Fruit fly (Drosophila melanogaster): ENCODE measurements around the gene Uch.
A peak's percentile ranks its signal among the peaks of the same experiment; 100 is the strongest.

The Uch gene

DNA sequence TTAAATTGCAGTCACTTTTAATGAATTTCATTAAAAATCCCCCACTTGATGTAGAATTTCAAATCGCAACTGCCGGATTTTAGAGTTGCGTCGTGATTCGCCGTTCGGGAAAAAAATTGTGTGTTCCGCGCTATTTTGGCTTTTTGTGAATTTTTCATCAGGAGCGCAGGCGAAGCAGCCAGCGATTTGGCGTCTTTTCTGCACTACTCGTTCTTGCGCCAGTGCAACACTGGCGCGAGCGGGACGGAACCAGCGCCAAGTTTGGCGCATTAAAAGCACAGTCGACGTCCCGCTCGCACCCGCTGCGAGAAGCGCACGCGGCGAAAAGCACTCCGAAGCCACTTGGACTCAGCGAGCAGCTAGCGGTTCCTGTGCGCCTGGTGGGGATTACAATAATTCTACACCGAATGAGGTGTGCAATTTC is 20.6 kb downstream of the Uch start (continued):
- TF ChIP-seq CG5180 (GFP tag; optimal IDR thresholded peaks at IDR 0.05) (peak; percentile 56), CG12659 (GFP tag; optimal IDR thresholded peaks at IDR 0.05) (peak; percentile 86), CG2116 (GFP tag; optimal IDR thresholded peaks at IDR 0.05) (peak; percentile 99), BEAF-32 (GFP tag; optimal IDR thresholded peaks at IDR 0.05) (peak; percentile 59), Doc2 (GFP tag; IDR thresholded peaks at IDR 0.05) (no peak), mld (GFP tag; IDR thresholded peaks at IDR 0.05; ENCODE audit: partially characterized antibody) (no peak), crol (GFP tag; IDR thresholded peaks at IDR 0.05) (no peak), Med (GFP tag) (peak; percentile 88), Mad (GFP tag; optimal IDR thresholded peaks at IDR 0.05) (peak; percentile 30), Antp (GFP tag; optimal IDR thresholded peaks at IDR 0.05) (peak; percentile 18), wdn (GFP tag; IDR thresholded peaks at IDR 0.05) (no peak), CG17359 (tag; optimal IDR thresholded peaks at IDR 0.05) (peak; percentile 14), kay (GFP tag; optimal IDR thresholded peaks at IDR 0.05) (peak; percentile 18), CG15696 (tag; optimal IDR thresholded peaks at IDR 0.05) (no peak), CG3407 (GFP tag; optimal IDR thresholded peaks at IDR 0.05) (no peak), CG13287 (GFP tag; IDR thresholded peaks at IDR 0.05; ENCODE audit: partially characterized antibody) (no peak), ttk (GFP tag; IDR thresholded peaks at IDR 0.05) (no peak), CG8478 (optimal IDR thresholded peaks at IDR 0.05) (peak; percentile 90), Gug (GFP tag; IDR thresholded peaks at IDR 0.05) (no peak), Ets65A (GFP tag) (no peak), Myb (GFP tag; optimal IDR thresholded peaks at IDR 0.05) (peak; percentile 98), Hr51 (GFP tag; optimal IDR thresholded peaks at IDR 0.05) (peak in 1 of 2 experiments; percentile 45), fd102C (GFP tag; optimal IDR thresholded peaks at IDR 0.05) (no peak), ato (GFP tag; IDR thresholded peaks at IDR 0.05; ENCODE audit: partially characterized antibody) (no peak), CG4854 (GFP tag; optimal IDR thresholded peaks at IDR 0.05) (no peak), CG12155 (GFP tag; optimal IDR thresholded peaks at IDR 0.05) (peak; percentile 89), CG1832 (GFP tag; optimal IDR thresholded peaks at IDR 0.05) (peak; percentile 96), CG6254 (GFP tag; optimal IDR thresholded peaks at IDR 0.05) (peak; percentile 73), bab2 (GFP tag; optimal IDR thresholded peaks at IDR 0.05) (no peak), CG4404 (GFP tag; IDR thresholded peaks at IDR 0.05) (no peak), CG15011 (GFP tag; optimal IDR thresholded peaks at IDR 0.05) (no peak), HHEX (GFP tag; optimal IDR thresholded peaks at IDR 0.05) (peak; percentile 24), CG4707 (GFP tag; optimal IDR thresholded peaks at IDR 0.05) (no peak), CG2678 (tag; optimal IDR thresholded peaks at IDR 0.05) (peak; percentile 50), CG31388 (GFP tag; optimal IDR thresholded peaks at IDR 0.05) (peak; percentile 17), Taf1 (GFP tag; IDR thresholded peaks at IDR 0.05) (no peak), Lim3 (GFP tag; IDR thresholded peaks at IDR 0.05) (no peak), CG12071 (GFP tag; optimal IDR thresholded peaks at IDR 0.05) (peak; percentile 78), MBD-R2 (GFP tag; IDR thresholded peaks at IDR 0.05) (no peak), Fer3 (tag; optimal IDR thresholded peaks at IDR 0.05) (peak; percentile 28), CG11504 (tag; optimal IDR thresholded peaks at IDR 0.05) (peak; percentile 35), mirr (GFP tag; optimal IDR thresholded peaks at IDR 0.05) (peak; percentile 79), Nf-YB (GFP tag; optimal IDR thresholded peaks at IDR 0.05) (peak; percentile 73), az2 (GFP tag; optimal IDR thresholded peaks at IDR 0.05) (no peak), CG12744 (GFP tag; optimal IDR thresholded peaks at IDR 0.05) (peak; percentile 46), kni (GFP tag; optimal IDR thresholded peaks at IDR 0.05) (peak; percentile 87), Stat92E (GFP tag; optimal IDR thresholded peaks at IDR 0.05) (peak in 1 of 3 experiments; percentile 89), CG11723 (GFP tag; optimal IDR thresholded peaks at IDR 0.05) (peak; percentile 49), Vsx1 (GFP tag; optimal IDR thresholded peaks at IDR 0.05) (peak; percentile 67), CG13624 (GFP tag; optimal IDR thresholded peaks at IDR 0.05) (peak; percentile 75)
